Worm (Caenorhabditis elegans) whole organism, L4 larva: Measurements from ENCODE around the gene Y46G5A.14.

Source experiments
- F10B5.3 ChIP-seq: sonication (generic microtip); optimal IDR thresholded peaks from 2 replicates; lab custom pipeline; 2016; ENCODE audit warnings: mild to moderate bottlenecking, missing genetic modification characterization, missing compliant biosample characterization
- F44E2.7 ChIP-seq: fragments of 200-800 bp; sonication (Bioruptor generic); IDR thresholded peaks from 2 replicates; pipeline ENCODE4 v2.1.2; 2022; ENCODE audit warnings: missing genetic modification characterization, missing compliant biosample characterization
- F49E8.2 ChIP-seq: sonication (generic microtip); optimal IDR thresholded peaks from 2 replicates; lab custom pipeline; 2016; ENCODE audit warnings: missing compliant biosample characterization, mild to moderate bottlenecking, missing genetic modification characterization, borderline replicate concordance
- T20F7.1 ChIP-seq: fragments of 200-800 bp; sonication (Bioruptor generic); optimal IDR thresholded peaks from 2 replicates; lab custom pipeline; 2018; ENCODE audit warnings: mild to moderate bottlenecking, missing genetic modification characterization, missing compliant biosample characterization
- Y48G9A.11 ChIP-seq: fragments of 200-800 bp; sonication (Bioruptor generic); IDR thresholded peaks from 2 replicates; pipeline ENCODE4 v1.3.6; 2022; ENCODE audit warnings: missing genetic modification reagents, missing genetic modification characterization, missing compliant biosample characterization
- ZK337.2 ChIP-seq: fragments of 200-800 bp; sonication (Bioruptor generic); IDR thresholded peaks from 2 replicates; pipeline ENCODE4 v1.3.6; 2022; ENCODE audit warnings: missing genetic modification reagents, missing genetic modification characterization, missing compliant biosample characterization
- aha-1 ChIP-seq: fragments of 150-350 bp; peaks from one replicate; lab custom pipeline; 2014; ENCODE audit warnings: missing biosample characterization, missing genetic modification characterization
- attf-4 ChIP-seq: sonication (generic microtip); optimal IDR thresholded peaks from 3 replicates; lab custom pipeline; 2017; ENCODE audit warnings: missing biosample characterization, missing genetic modification characterization
- ceh-44 ChIP-seq: fragments of 200-800 bp; sonication (Bioruptor generic); IDR thresholded peaks from 2 replicates; pipeline ENCODE4 v1.3.6; 2022; ENCODE audit warnings: missing genetic modification reagents, missing genetic modification characterization, missing compliant biosample characterization
- ceh-82 ChIP-seq: sonication (generic microtip); optimal IDR thresholded peaks from 2 replicates; lab custom pipeline; 2017; ENCODE audit warnings: missing biosample characterization, missing genetic modification characterization
- cey-2 ChIP-seq: sonication (generic microtip); optimal IDR thresholded peaks from 3 replicates; lab custom pipeline; 2017; ENCODE audit warnings: missing genetic modification characterization, mild to moderate bottlenecking, missing compliant biosample characterization, antibody characterized with exemption, borderline replicate concordance; ENCODE audit not compliant: insufficient read depth
- ctbp-1 ChIP-seq: fragments of 200-800 bp; sonication (Bioruptor generic); IDR thresholded peaks from 2 replicates; pipeline ENCODE4 v1.3.6; 2022; ENCODE audit warnings: missing genetic modification reagents, missing genetic modification characterization, missing compliant biosample characterization
- daf-19 ChIP-seq: fragments of 200-800 bp; sonication (Bioruptor generic); conservative IDR thresholded peaks from 2 replicates; pipeline ENCODE4 v1.3.6; 2022; ENCODE audit warnings: missing genetic modification characterization, missing compliant biosample characterization
- dmd-8 ChIP-seq: fragments of 200-800 bp; sonication (Bioruptor generic); IDR thresholded peaks from 2 replicates; pipeline ENCODE4 v1.3.6; 2022; ENCODE audit warnings: missing genetic modification characterization, missing compliant biosample characterization
- dmd-9 ChIP-seq: fragments of 200-800 bp; sonication (Bioruptor generic); IDR thresholded peaks from 2 replicates; pipeline ENCODE4 v1.3.6; 2022; ENCODE audit warnings: missing genetic modification reagents, missing genetic modification characterization, missing compliant biosample characterization
- dpl-1 ChIP-seq: fragments of 150-350 bp; optimal IDR thresholded peaks from 2 replicates; lab custom pipeline; 2014; ENCODE audit warnings: missing biosample characterization, missing genetic modification reagents, missing genetic modification characterization
- duxl-1 ChIP-seq: sonication (generic microtip); optimal IDR thresholded peaks from 2 replicates; lab custom pipeline; 2016; ENCODE audit warnings: mild to moderate bottlenecking, missing genetic modification characterization, moderate library complexity, missing compliant biosample characterization; ENCODE audit not compliant: poor library complexity
- egl-27 ChIP-seq: sonication (generic microtip); optimal IDR thresholded peaks from 3 replicates; lab custom pipeline; 2017; ENCODE audit warnings: missing biosample characterization, missing genetic modification reagents, missing genetic modification characterization
- lin-38 ChIP-seq: fragments of 200-800 bp; sonication (Bioruptor generic); IDR thresholded peaks from 2 replicates; pipeline ENCODE4 v1.3.6; 2022; ENCODE audit warnings: missing genetic modification reagents, missing genetic modification characterization, missing compliant biosample characterization
- madf-5 ChIP-seq, 2 experiments: fragments of 200-800 bp; sonication (Bioruptor generic); IDR thresholded peaks; 2 replicates each; pipeline ENCODE4 v1.3.6; 2022; ENCODE audit warnings: missing compliant biosample characterization in 2 of 2, missing genetic modification characterization in 2 of 2
- mdt-29 ChIP-seq: fragments of 200-800 bp; sonication (Bioruptor generic); IDR thresholded peaks from 2 replicates; pipeline ENCODE4 v1.3.6; 2022; ENCODE audit warnings: missing genetic modification reagents, missing genetic modification characterization, missing compliant biosample characterization
- mep-1 ChIP-seq: fragments of 150-350 bp; sonication (generic microtip); optimal IDR thresholded peaks from 3 replicates; lab custom pipeline; 2014; ENCODE audit warnings: missing biosample characterization, missing genetic modification characterization
- mes-2 ChIP-seq: sonication (generic microtip); optimal IDR thresholded peaks from 2 replicates; lab custom pipeline; 2016; ENCODE audit warnings: missing genotype, mild to moderate bottlenecking, missing genetic modification characterization, missing compliant biosample characterization; ENCODE audit not compliant: poor library complexity, severe bottlenecking
- nhr-102 ChIP-seq: sonication (generic microtip); optimal IDR thresholded peaks from 2 replicates; lab custom pipeline; 2016; ENCODE audit warnings: mild to moderate bottlenecking, missing genetic modification characterization, moderate library complexity, missing compliant biosample characterization
- nhr-11 ChIP-seq: fragments of 150-350 bp; optimal IDR thresholded peaks from 2 replicates; lab custom pipeline; 2014; ENCODE audit warnings: missing biosample characterization, missing genetic modification characterization
- nhr-6 ChIP-seq: fragments of 150-350 bp; optimal IDR thresholded peaks from 2 replicates; lab custom pipeline; 2014; ENCODE audit warnings: missing biosample characterization, missing genetic modification characterization
- nhr-76 ChIP-seq: fragments of 150-350 bp; optimal IDR thresholded peaks from 2 replicates; lab custom pipeline; 2014; ENCODE audit warnings: missing biosample characterization, missing genetic modification characterization
- nhr-77 ChIP-seq: fragments of 150-350 bp; optimal IDR thresholded peaks from 2 replicates; lab custom pipeline; 2014; ENCODE audit warnings: missing biosample characterization, missing genetic modification characterization
- pha-4 ChIP-seq, 2 experiments: fragments of 150-350 bp in 1 of 2; fragments of 200-800 bp in 1 of 2; sonication (Bioruptor generic) in 1 of 2; IDR thresholded peaks in 1 of 2; optimal IDR thresholded peaks in 1 of 2; 2 replicates each; pipeline versions ENCODE4 v1.3.6 to Lab custom; 2014 to 2022; ENCODE audit warnings: missing genetic modification characterization in 2 of 2, missing genetic modification reagents in 2 of 2, missing biosample characterization in 1 of 2, missing compliant biosample characterization in 1 of 2
- pqm-1 ChIP-seq: sonication (generic microtip); optimal IDR thresholded peaks from 2 replicates; lab custom pipeline; 2017; ENCODE audit warnings: missing biosample characterization, missing genetic modification characterization
- rbr-2 ChIP-seq: sonication (generic microtip); optimal IDR thresholded peaks from 2 replicates; lab custom pipeline; 2016; ENCODE audit warnings: missing genotype, missing genetic modification characterization, missing compliant biosample characterization
- saeg-2 ChIP-seq: fragments of 200-800 bp; sonication (Bioruptor generic); IDR thresholded peaks from 2 replicates; pipeline ENCODE4 v1.3.6; 2022; ENCODE audit warnings: missing genetic modification reagents, missing genetic modification characterization, missing compliant biosample characterization
- set-16 ChIP-seq: fragments of 200-800 bp; sonication (Bioruptor generic); IDR thresholded peaks from 2 replicates; pipeline ENCODE4 v1.3.6; 2022; ENCODE audit warnings: missing genetic modification reagents, missing genetic modification characterization, missing compliant biosample characterization
- tag-97 ChIP-seq: fragments of 200-800 bp; sonication (Bioruptor generic); IDR thresholded peaks from 2 replicates; pipeline ENCODE4 v1.3.6; 2022; ENCODE audit warnings: missing genetic modification characterization, missing compliant biosample characterization
- unc-130 ChIP-seq: sonication (generic microtip); optimal IDR thresholded peaks from 2 replicates; lab custom pipeline; 2016; ENCODE audit warnings: missing genetic modification reagents, missing genetic modification characterization, missing compliant biosample characterization
- unc-62 ChIP-seq, 3 experiments: fragments of 150-350 bp in 1 of 3; sonication (generic microtip); optimal IDR thresholded peaks in 2 of 3; peaks in 1 of 3; 1 replicate in 1 of 3; 2 replicates in 2 of 3; lab custom pipeline; 2014 to 2017; ENCODE audit warnings: missing biosample characterization in 3 of 3, missing genetic modification characterization in 3 of 3, missing genetic modification reagents in 3 of 3, missing genotype in 1 of 3
- zip-11 ChIP-seq: fragments of 200-800 bp; sonication (Bioruptor generic); IDR thresholded peaks from 2 replicates; pipeline ENCODE4 v1.3.6; 2022; ENCODE audit warnings: missing genetic modification characterization, missing compliant biosample characterization
- ztf-11 ChIP-seq: fragments of 150-350 bp; optimal IDR thresholded peaks from 2 replicates; lab custom pipeline; 2014; ENCODE audit warnings: missing biosample characterization, missing genetic modification characterization

Gene Y46G5A.14

ce11 chrII:12774402-12774801 is at the start of gene Y46G5A.14:
Y46G5A.14 (plus strand) TSS chrII:12774702.
- no peak for TF ChIP-seq ztf-11 (tag; lab: Kevin White, UChicago)

ce11 chrII:12726704-12727103 is 47.8 kb upstream of the Y46G5A.14 start:
- TF ChIP-seq ZK337.2 (GFP tag; lab: Robert Waterston, UW) (no peak), duxl-1 (no peak), nhr-77 (tag; lab: Kevin White, UChicago) (no peak), unc-130 (peak; percentile 29), ceh-44 (GFP tag; lab: Robert Waterston, UW) (no peak), Y48G9A.11 (GFP tag; lab: Robert Waterston, UW) (peak; percentile 61), ctbp-1 (GFP tag; lab: Robert Waterston, UW) (no peak), pha-4 (GFP tag; IDR thresholded peaks at IDR 0.05; lab: Robert Waterston, UW) (0 out of 2 replicates have a peak, but pooled peaks have one; percentile 9), pha-4 (tag; optimal IDR thresholded peaks at IDR 0.05; lab: Kevin White, UChicago) (no peak), lin-38 (GFP tag; lab: Robert Waterston, UW) (peak; percentile 62), egl-27 (no peak), nhr-6 (tag; lab: Kevin White, UChicago) (no peak), ceh-82 (no peak), F10B5.3 (tag; lab: Kevin White, UChicago) (no peak), daf-19 (GFP tag; lab: Robert Waterston, UW) (no peak), mdt-29 (GFP tag; lab: Robert Waterston, UW) (no peak), mep-1 (no peak), pqm-1 (tag; lab: Kevin White, UChicago) (no peak), dmd-8 (GFP tag; lab: Robert Waterston, UW) (no peak), saeg-2 (GFP tag; lab: Robert Waterston, UW) (no peak), cey-2 (tag; lab: Kevin White, UChicago) (no peak), set-16 (GFP tag; lab: Robert Waterston, UW) (no peak), aha-1 (no peak), nhr-11 (no peak), nhr-76 (tag; lab: Kevin White, UChicago) (no peak), F44E2.7 (GFP tag; lab: Robert Waterston, UW) (0 out of 2 replicates have a peak, but pooled peaks have one; percentile 67), F49E8.2 (tag; lab: Kevin White, UChicago) (peak; percentile 25), nhr-102 (tag; lab: Kevin White, UChicago) (no peak), madf-5 (GFP tag; IDR thresholded peaks at IDR 0.05; lab: Robert Waterston, UW) (no peak), T20F7.1 (GFP tag; lab: Kevin White, UChicago) (no peak), tag-97 (GFP tag; lab: Robert Waterston, UW) (no peak), rbr-2 (tag; lab: Kevin White, UChicago) (no peak), zip-11 (GFP tag; lab: Robert Waterston, UW) (no peak), dpl-1 (GFP tag; lab: Kevin White, UChicago) (no peak)

- TF ChIP-seq unc-62 (GFP tag; optimal IDR thresholded peaks at IDR 0.05 in 1 of 2; lab: Kevin White, UChicago) (peak in 1 of 2 experiments; percentile 72), unc-62 (tag; optimal IDR thresholded peaks at IDR 0.05; lab: Kevin White, UChicago) (no peak), mes-2 (tag; lab: Kevin White, UChicago) (no peak), F10B5.3 (tag; lab: Kevin White, UChicago) (no peak), set-16 (GFP tag; lab: Robert Waterston, UW) (peak; percentile 65), attf-4 (tag; lab: Kevin White, UChicago) (no peak), aha-1 (no peak), dmd-9 (no peak)
- TF ChIP-seq, all 104 proteins: peak for 2
These were observed 46.6 kb upstream of the Y46G5A.14 start for ce11 chrII:12727871-12728270.
